Worm (Caenorhabditis elegans) whole organism, mixed stage, embryonic: ENCODE measurements around the gene Y57G11C.499.

ENCODE experiments used
- M03D4.4 ChIP-seq: sonication (generic microtip); optimal IDR thresholded peaks from 2 replicates; lab custom pipeline; 2017; ENCODE audit warnings: mild to moderate bottlenecking, missing genetic modification characterization, missing compliant biosample characterization
- blmp-1 ChIP-seq: fragments of 150-350 bp; optimal IDR thresholded peaks from 2 replicates; lab custom pipeline; 2014; ENCODE audit warnings: missing biosample characterization, missing genetic modification characterization
- ceh-39 ChIP-seq: fragments of 150-350 bp; optimal IDR thresholded peaks from 2 replicates; lab custom pipeline; 2014; ENCODE audit warnings: missing biosample characterization, missing genetic modification characterization
- ceh-43 ChIP-seq: fragments of 200-800 bp; sonication (Bioruptor generic); optimal IDR thresholded peaks from 2 replicates; lab custom pipeline; 2018; ENCODE audit warnings: mild to moderate bottlenecking, missing genetic modification characterization, moderate library complexity, missing compliant biosample characterization
- ceh-83 ChIP-seq: fragments of 200-800 bp; sonication (Bioruptor generic); optimal IDR thresholded peaks from 2 replicates; lab custom pipeline; 2018; ENCODE audit warnings: mild to moderate bottlenecking, missing genetic modification characterization, missing compliant biosample characterization
- ces-1 ChIP-seq: fragments of 150-350 bp; optimal IDR thresholded peaks from 2 replicates; lab custom pipeline; 2014; ENCODE audit warnings: missing biosample characterization, missing genetic modification reagents, missing genetic modification characterization
- drap-1 ChIP-seq: fragments of 200-800 bp; sonication (Bioruptor generic); optimal IDR thresholded peaks from 3 replicates; lab custom pipeline; 2018; ENCODE audit warnings: mild to moderate bottlenecking, missing genetic modification characterization, missing compliant biosample characterization
- elt-1 ChIP-seq: sonication (generic microtip); optimal IDR thresholded peaks from 2 replicates; lab custom pipeline; 2017; ENCODE audit warnings: missing genetic modification characterization, mild to moderate bottlenecking, missing compliant biosample characterization, antibody characterized with exemption, moderate library complexity, borderline replicate concordance; ENCODE audit not compliant: insufficient read depth
- elt-3 ChIP-seq: fragments of 150-350 bp; optimal IDR thresholded peaks from 2 replicates; lab custom pipeline; 2014; ENCODE audit warnings: missing biosample characterization, missing genetic modification characterization
- flh-1 ChIP-seq: fragments of 200-800 bp; sonication (Bioruptor generic); optimal IDR thresholded peaks from 2 replicates; lab custom pipeline; 2018; ENCODE audit warnings: mild to moderate bottlenecking, missing genetic modification characterization, moderate library complexity, missing compliant biosample characterization
- ham-2 ChIP-seq: fragments of 200-800 bp; sonication (Bioruptor generic); optimal IDR thresholded peaks from 2 replicates; lab custom pipeline; 2018; ENCODE audit warnings: mild to moderate bottlenecking, missing genetic modification characterization, missing compliant biosample characterization
- hlh-1 ChIP-seq: fragments of 150-350 bp; optimal IDR thresholded peaks from 2 replicates; lab custom pipeline; 2014; ENCODE audit warnings: missing biosample characterization, missing genetic modification reagents, missing genetic modification characterization
- lin-13 ChIP-seq: fragments of 150-350 bp; optimal IDR thresholded peaks from 2 replicates; lab custom pipeline; 2014; ENCODE audit warnings: missing biosample characterization, missing genetic modification characterization
- lin-32 ChIP-seq: fragments of 200-800 bp; sonication (Bioruptor generic); optimal IDR thresholded peaks from 2 replicates; lab custom pipeline; 2018; ENCODE audit warnings: mild to moderate bottlenecking, missing genetic modification characterization, missing compliant biosample characterization
- lsy-2 ChIP-seq: fragments of 150-350 bp; optimal IDR thresholded peaks from 2 replicates; lab custom pipeline; 2014; ENCODE audit warnings: missing biosample characterization, missing genetic modification characterization
- mab-5 ChIP-seq: fragments of 150-350 bp; optimal IDR thresholded peaks from 2 replicates; lab custom pipeline; 2014; ENCODE audit warnings: missing biosample characterization, missing genetic modification characterization
- mep-1 ChIP-seq: fragments of 150-350 bp; optimal IDR thresholded peaks from 2 replicates; lab custom pipeline; 2017; ENCODE audit warnings: missing biosample characterization, missing genetic modification reagents, missing genetic modification characterization, inconsistent platforms
- mls-2 ChIP-seq: sonication (generic microtip); optimal IDR thresholded peaks from 2 replicates; lab custom pipeline; 2016; ENCODE audit warnings: mild to moderate bottlenecking, missing genetic modification characterization, moderate library complexity, missing compliant biosample characterization
- nhr-12 ChIP-seq: fragments of 150-350 bp; optimal IDR thresholded peaks from 2 replicates; lab custom pipeline; 2014; ENCODE audit warnings: missing biosample characterization, missing genetic modification characterization
- nhr-2 ChIP-seq: fragments of 150-350 bp; optimal IDR thresholded peaks from 2 replicates; lab custom pipeline; 2014; ENCODE audit warnings: missing biosample characterization, missing genetic modification characterization
- nhr-237 ChIP-seq: fragments of 150-350 bp; optimal IDR thresholded peaks from 2 replicates; lab custom pipeline; 2014; ENCODE audit warnings: missing biosample characterization, missing genetic modification characterization
- nhr-28 ChIP-seq: fragments of 150-350 bp; optimal IDR thresholded peaks from 2 replicates; lab custom pipeline; 2014; ENCODE audit warnings: missing biosample characterization, missing genetic modification characterization
- nhr-76 ChIP-seq: sonication (generic microtip); optimal IDR thresholded peaks from 2 replicates; lab custom pipeline; 2017; ENCODE audit warnings: missing biosample characterization, missing genetic modification characterization
- sem-2 ChIP-seq: fragments of 200-800 bp; sonication (Bioruptor generic); optimal IDR thresholded peaks from 2 replicates; lab custom pipeline; 2018; ENCODE audit warnings: mild to moderate bottlenecking, missing genetic modification characterization, missing compliant biosample characterization
- snpc-4 ChIP-seq: fragments of 150-350 bp; optimal IDR thresholded peaks from 2 replicates; lab custom pipeline; 2014; ENCODE audit warnings: missing biosample characterization, missing genetic modification characterization
- sptf-1 ChIP-seq: sonication (generic microtip); optimal IDR thresholded peaks from 2 replicates; lab custom pipeline; 2017; ENCODE audit warnings: mild to moderate bottlenecking, missing genetic modification characterization, moderate library complexity, missing compliant biosample characterization
- tbx-8 ChIP-seq: fragments of 200-800 bp; sonication (Bioruptor generic); optimal IDR thresholded peaks from 2 replicates; lab custom pipeline; 2018; ENCODE audit warnings: mild to moderate bottlenecking, missing genetic modification characterization, moderate library complexity, missing compliant biosample characterization
- unc-39 ChIP-seq: fragments of 150-350 bp; optimal IDR thresholded peaks from 2 replicates; lab custom pipeline; 2014; ENCODE audit warnings: missing biosample characterization, missing genetic modification characterization
- unc-62 ChIP-seq: fragments of 150-350 bp; optimal IDR thresholded peaks from 2 replicates; lab custom pipeline; 2014; ENCODE audit warnings: missing biosample characterization, missing genetic modification reagents, missing genetic modification characterization
- zip-8 ChIP-seq: fragments of 150-350 bp; optimal IDR thresholded peaks from 2 replicates; lab custom pipeline; 2014; ENCODE audit warnings: missing biosample characterization, missing genetic modification characterization
- ztf-11 ChIP-seq: fragments of 150-350 bp; optimal IDR thresholded peaks from 2 replicates; lab custom pipeline; 2014; ENCODE audit warnings: missing biosample characterization, missing genetic modification characterization

Gene Y57G11C.499

DNA sequence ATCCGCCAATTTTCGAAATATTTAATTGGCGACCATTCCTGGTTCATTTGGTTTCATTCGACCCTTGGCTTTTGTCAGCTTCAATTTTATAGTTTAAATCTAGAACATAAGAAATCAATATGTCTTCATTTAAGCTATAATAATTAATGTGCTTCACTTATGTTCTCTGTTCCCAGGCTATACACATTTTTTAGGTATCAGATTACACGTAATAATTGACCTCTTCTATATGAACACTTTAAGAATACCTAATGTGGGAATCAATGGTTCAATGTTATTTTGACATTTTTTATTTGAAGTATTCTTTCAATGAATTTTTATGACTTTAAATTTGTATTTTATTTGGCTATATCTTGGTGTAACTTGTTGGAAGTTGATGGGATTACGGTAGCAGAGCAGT is 45.4 kb downstream of the Y57G11C.499 start, which contains the start of gene lgc-7:
Gene lgc-7, plus strand, starts transcription at position 301 of the 400 bp plus-strand sequence.
- TF ChIP-seq lin-32 (GFP tag; lab: Kevin White, UChicago): no peak
- no peak for TF ChIP-seq tbx-8 (GFP tag; lab: Kevin White, UChicago)
- no peak for TF ChIP-seq nhr-237 (tag; lab: Kevin White, UChicago)
- TF ChIP-seq unc-62 (GFP tag; lab: Kevin White, UChicago): no peak
- TF ChIP-seq lin-13: no peak
- no peak for TF ChIP-seq snpc-4 (tag; lab: Kevin White, UChicago)
- TF ChIP-seq zip-8 (tag; lab: Kevin White, UChicago): no peak
- TF ChIP-seq drap-1 (GFP tag; lab: Kevin White, UChicago): no peak
- TF ChIP-seq sptf-1: no peak
- no peak for TF ChIP-seq ces-1 (GFP tag; lab: Kevin White, UChicago)
- no peak for TF ChIP-seq lsy-2 (tag; lab: Kevin White, UChicago)
- no peak for TF ChIP-seq unc-39
- TF ChIP-seq ceh-39: no peak
- TF ChIP-seq nhr-12 (tag; lab: Kevin White, UChicago): no peak
- no peak for TF ChIP-seq ceh-83 (GFP tag; lab: Kevin White, UChicago)

DNA sequence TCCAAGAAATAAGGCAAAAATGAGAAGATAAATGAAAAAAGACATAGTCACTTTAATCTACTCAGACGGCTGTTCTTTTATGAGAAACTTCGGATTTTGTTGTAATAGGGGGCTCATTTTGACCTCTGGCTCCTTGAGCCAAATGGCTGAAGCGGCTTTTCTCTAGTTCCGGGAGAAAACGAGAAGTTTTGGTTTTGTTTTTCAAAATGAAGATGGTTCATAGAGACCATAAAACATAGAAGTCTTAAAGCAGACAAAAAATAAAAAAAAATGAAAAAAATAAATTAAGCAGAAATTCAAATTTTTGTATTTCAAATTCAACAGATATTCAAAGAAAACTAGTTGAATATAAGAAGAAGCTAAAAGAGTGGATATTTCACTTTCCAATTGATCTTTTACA is 48.4 kb downstream of the Y57G11C.499 start, which contains the start of gene Y57G11C.41:
Gene Y57G11C.41, minus strand, starts transcription at position 101 of the 400 bp plus-strand sequence.
- TF ChIP-seq hlh-1 (tag; lab: Kevin White, UChicago) (no peak), tbx-8 (GFP tag; lab: Kevin White, UChicago) (no peak), nhr-28 (tag; lab: Kevin White, UChicago) (no peak), elt-1 (no peak), M03D4.4 (tag; lab: Kevin White, UChicago) (no peak), nhr-12 (tag; lab: Kevin White, UChicago) (no peak), nhr-2 (tag; lab: Kevin White, UChicago) (no peak), snpc-4 (tag; lab: Kevin White, UChicago) (no peak), drap-1 (GFP tag; lab: Kevin White, UChicago) (no peak), ztf-11 (tag; lab: Kevin White, UChicago) (no peak), mab-5 (tag; lab: Kevin White, UChicago) (no peak), sem-2 (no peak), mls-2 (tag; lab: Kevin White, UChicago) (no peak)
- TF ChIP-seq, all 35 proteins: peak for 0

DNA sequence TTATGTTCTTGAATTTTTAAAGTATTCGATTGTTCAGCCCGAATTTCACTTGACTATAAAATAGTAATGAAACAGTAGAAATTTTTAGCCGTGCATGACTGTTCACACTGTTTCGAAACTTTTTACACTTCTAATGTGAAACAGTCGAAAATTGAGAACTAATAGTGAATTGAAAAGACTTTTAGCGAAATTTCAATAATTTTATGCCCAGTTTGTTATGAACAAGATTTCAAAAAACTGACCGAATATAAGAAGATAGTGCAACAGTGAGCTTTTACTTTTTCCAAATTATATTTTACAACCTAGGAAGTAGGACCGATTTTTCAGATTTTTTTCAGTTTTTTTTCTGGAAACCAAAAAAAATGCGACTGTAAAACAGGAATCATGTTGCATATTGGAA is 49.8 kb downstream of the Y57G11C.499 start:
- TF ChIP-seq nhr-2 (tag; lab: Kevin White, UChicago) (no peak), unc-62 (GFP tag; lab: Kevin White, UChicago) (no peak), sptf-1 (no peak), ceh-43 (no peak), nhr-12 (tag; lab: Kevin White, UChicago) (no peak), lsy-2 (tag; lab: Kevin White, UChicago) (no peak)

DNA sequence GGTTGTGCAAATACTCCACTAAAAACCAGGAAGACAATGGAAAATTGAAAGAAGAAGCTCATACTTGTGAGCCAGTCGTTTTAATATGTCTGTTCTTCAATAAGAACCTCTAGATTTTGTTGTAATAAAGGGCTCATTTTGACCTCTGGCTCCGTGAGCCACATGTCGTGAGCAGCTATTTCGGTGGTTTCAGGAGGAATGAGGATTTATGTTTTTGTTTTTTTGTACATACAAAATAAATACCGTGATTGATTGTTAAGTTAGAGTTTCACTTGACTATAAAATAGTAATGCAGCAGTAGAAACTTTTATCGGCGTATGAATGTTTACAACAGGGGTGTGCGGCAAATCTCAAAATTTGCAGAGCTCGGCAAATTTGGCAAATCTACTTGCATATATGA is 50.6 kb downstream of the Y57G11C.499 start, which contains the start of gene Y57G11C.40:
Gene Y57G11C.40, minus strand, starts transcription at position 101 of the 400 bp plus-strand sequence.
- TF ChIP-seq ztf-11 (tag; lab: Kevin White, UChicago): no peak
- no peak for TF ChIP-seq unc-39
- TF ChIP-seq unc-62 (GFP tag; lab: Kevin White, UChicago): no peak
- no peak for TF ChIP-seq snpc-4 (tag; lab: Kevin White, UChicago)
- no peak for TF ChIP-seq lin-13
- TF ChIP-seq ceh-43: no peak
- TF ChIP-seq elt-3 (tag; lab: Kevin White, UChicago): no peak
- no peak for TF ChIP-seq ceh-83 (GFP tag; lab: Kevin White, UChicago)
- TF ChIP-seq nhr-2 (tag; lab: Kevin White, UChicago): no peak
- no peak for TF ChIP-seq zip-8 (tag; lab: Kevin White, UChicago)
- TF ChIP-seq mep-1 (tag; lab: Kevin White, UChicago): no peak
- no peak for TF ChIP-seq ham-2
- TF ChIP-seq blmp-1: no peak
- TF ChIP-seq mab-5 (tag; lab: Kevin White, UChicago): no peak
- TF ChIP-seq lin-32 (GFP tag; lab: Kevin White, UChicago): no peak
- no peak for TF ChIP-seq sptf-1
- TF ChIP-seq flh-1 (GFP tag; lab: Kevin White, UChicago): no peak
- no peak for TF ChIP-seq sem-2
- no peak for TF ChIP-seq nhr-76 (tag; lab: Kevin White, UChicago)
